Worm (Caenorhabditis elegans) whole organism, L1 larva: ENCODE measurements around the gene F36H5.13.
A peak's percentile ranks its signal among the peaks of the same experiment; 100 is the strongest.

Source experiments
- F16B12.6 ChIP-seq: fragments of 150-350 bp; optimal IDR thresholded peaks from 2 replicates; lab custom pipeline; 2014; ENCODE audit warnings: missing biosample characterization, missing genetic modification characterization
- alr-1 ChIP-seq: fragments of 200-800 bp; sonication (Bioruptor generic); optimal IDR thresholded peaks from 2 replicates; lab custom pipeline; 2018; ENCODE audit warnings: borderline replicate concordance, mild to moderate bottlenecking, missing genetic modification characterization, missing compliant biosample characterization
- aly-2 ChIP-seq: fragments of 150-350 bp; optimal IDR thresholded peaks from 2 replicates; lab custom pipeline; 2014; ENCODE audit warnings: missing biosample characterization, missing genetic modification characterization
- blmp-1 ChIP-seq: fragments of 150-350 bp; optimal IDR thresholded peaks from 2 replicates; lab custom pipeline; 2014; ENCODE audit warnings: missing biosample characterization, missing genetic modification characterization
- ceh-82 ChIP-seq, 3 experiments: fragments of 150-350 bp in 1 of 3; sonication (generic microtip) in 2 of 3; optimal IDR thresholded peaks; 2 replicates each; lab custom pipeline; 2014 to 2017; ENCODE audit warnings: missing biosample characterization in 3 of 3, missing genetic modification characterization in 3 of 3
- ceh-90 ChIP-seq: sonication (generic microtip); optimal IDR thresholded peaks from 2 replicates; lab custom pipeline; 2016; ENCODE audit warnings: missing genetic modification characterization, missing compliant biosample characterization
- dpl-1 ChIP-seq, 3 experiments: fragments of 150-350 bp in 2 of 3; sonication (generic microtip) in 1 of 3; optimal IDR thresholded peaks; 2 replicates each; lab custom pipeline; 2014 to 2017; ENCODE audit warnings: missing biosample characterization in 3 of 3, missing genetic modification characterization in 3 of 3, missing genetic modification reagents in 3 of 3
- efl-1 ChIP-seq, 4 experiments: fragments of 150-350 bp; optimal IDR thresholded peaks in 3 of 4; peaks in 1 of 4; 1 replicate in 1 of 4; 2 replicates in 3 of 4; lab custom pipeline; 2014; ENCODE audit warnings: missing biosample characterization in 2 of 4, missing genetic modification characterization in 2 of 4, missing genetic modification reagents in 2 of 4
- elt-2 ChIP-seq: sonication (generic microtip); optimal IDR thresholded peaks from 2 replicates; lab custom pipeline; 2016; ENCODE audit warnings: missing genetic modification characterization, mild to moderate bottlenecking, inconsistent platforms, missing compliant biosample characterization, missing genetic modification reagents
- elt-3 ChIP-seq, 6 experiments: fragments of 150-350 bp in 1 of 6; sonication (generic microtip); optimal IDR thresholded peaks; 2 replicates each; lab custom pipeline; 2017 to 2018; ENCODE audit warnings: missing biosample characterization in 6 of 6, missing genetic modification characterization in 6 of 6, inconsistent platforms in 1 of 6
- fkh-8 ChIP-seq: sonication (generic microtip); optimal IDR thresholded peaks from 2 replicates; lab custom pipeline; 2016; ENCODE audit warnings: mild to moderate bottlenecking, missing genetic modification characterization, missing compliant biosample characterization
- hpl-2 ChIP-seq: fragments of 150-350 bp; optimal IDR thresholded peaks from 2 replicates; lab custom pipeline; 2014; ENCODE audit warnings: missing biosample characterization, missing genetic modification reagents, missing genetic modification characterization
- isw-1 ChIP-seq: fragments of 200-800 bp; sonication (Bioruptor generic); IDR thresholded peaks from 2 replicates; pipeline ENCODE4 v1.3.6; 2022; ENCODE audit warnings: missing genetic modification characterization, missing compliant biosample characterization
- lin-14 ChIP-seq: fragments of 200-800 bp; sonication (Bioruptor generic); optimal IDR thresholded peaks from 2 replicates; lab custom pipeline; 2018; ENCODE audit warnings: mild to moderate bottlenecking, missing genetic modification characterization, moderate library complexity, missing compliant biosample characterization
- lin-15B ChIP-seq: fragments of 150-350 bp; sonication (generic microtip); optimal IDR thresholded peaks from 3 replicates; lab custom pipeline; 2014; ENCODE audit warnings: missing biosample characterization, missing genetic modification characterization
- lin-35 ChIP-seq, 2 experiments: fragments of 150-350 bp; optimal IDR thresholded peaks; 2 replicates each; lab custom pipeline; 2014; ENCODE audit warnings: missing biosample characterization in 2 of 2, missing genetic modification characterization in 2 of 2, missing genetic modification reagents in 2 of 2
- lir-3 ChIP-seq: sonication (generic microtip); optimal IDR thresholded peaks from 2 replicates; lab custom pipeline; 2016; ENCODE audit warnings: mild to moderate bottlenecking, missing genetic modification characterization, moderate library complexity, missing compliant biosample characterization; ENCODE audit not compliant: poor library complexity
- mdl-1 ChIP-seq, 2 experiments: fragments of 150-350 bp; optimal IDR thresholded peaks; 2 replicates each; lab custom pipeline; 2014 to 2017; ENCODE audit warnings: missing biosample characterization in 2 of 2, missing genetic modification characterization in 2 of 2, inconsistent platforms in 1 of 2
- mep-1 ChIP-seq: fragments of 150-350 bp; optimal IDR thresholded peaks from 2 replicates; lab custom pipeline; 2014; ENCODE audit warnings: missing biosample characterization, missing genetic modification characterization
- nhr-11 ChIP-seq: fragments of 150-350 bp; optimal IDR thresholded peaks from 2 replicates; lab custom pipeline; 2014; ENCODE audit warnings: missing biosample characterization, missing genetic modification characterization
- nhr-12 ChIP-seq: sonication (generic microtip); optimal IDR thresholded peaks from 2 replicates; lab custom pipeline; 2017; ENCODE audit warnings: missing biosample characterization, missing genetic modification characterization
- nhr-19 ChIP-seq: fragments of 200-800 bp; sonication (Bioruptor generic); conservative IDR thresholded peaks from 2 replicates; pipeline ENCODE4 v1.3.6; 2022; ENCODE audit warnings: missing genetic modification characterization, missing compliant biosample characterization
- nhr-20 ChIP-seq: sonication (generic microtip); optimal IDR thresholded peaks from 2 replicates; lab custom pipeline; 2016; ENCODE audit warnings: mild to moderate bottlenecking, missing genetic modification characterization, missing compliant biosample characterization
- nhr-28 ChIP-seq: fragments of 150-350 bp; optimal IDR thresholded peaks from 2 replicates; lab custom pipeline; 2014; ENCODE audit warnings: missing biosample characterization, missing genetic modification characterization
- nhr-71 ChIP-seq: sonication (generic microtip); optimal IDR thresholded peaks from 2 replicates; lab custom pipeline; 2016; ENCODE audit warnings: mild to moderate bottlenecking, missing genetic modification characterization, moderate library complexity, missing compliant biosample characterization
- nhr-76 ChIP-seq: sonication (generic microtip); optimal IDR thresholded peaks from 2 replicates; lab custom pipeline; 2017; ENCODE audit warnings: missing biosample characterization, missing genetic modification characterization
- nhr-84 ChIP-seq: sonication (generic microtip); optimal IDR thresholded peaks from 2 replicates; lab custom pipeline; 2017; ENCODE audit warnings: missing biosample characterization, missing genetic modification characterization
- nhr-85 ChIP-seq: sonication (generic microtip); peaks from one replicate; lab custom pipeline; 2016; ENCODE audit warnings: missing genetic modification characterization, inconsistent platforms, missing compliant biosample characterization
- nhr-90 ChIP-seq: sonication (generic microtip); optimal IDR thresholded peaks from 2 replicates; lab custom pipeline; 2016; ENCODE audit warnings: mild to moderate bottlenecking, missing genetic modification characterization, missing compliant biosample characterization; ENCODE audit not compliant: poor library complexity
- rnt-1 ChIP-seq: sonication (generic microtip); optimal IDR thresholded peaks from 2 replicates; lab custom pipeline; 2016; ENCODE audit warnings: mild to moderate bottlenecking, missing genetic modification characterization, moderate library complexity, missing compliant biosample characterization
- snu-23 ChIP-seq: sonication (generic microtip); optimal IDR thresholded peaks from 2 replicates; lab custom pipeline; 2016; ENCODE audit warnings: missing genetic modification characterization, missing compliant biosample characterization
- tlp-1 ChIP-seq: fragments of 150-350 bp; optimal IDR thresholded peaks from 2 replicates; lab custom pipeline; 2014; ENCODE audit warnings: missing biosample characterization, missing genetic modification characterization
- unc-130 ChIP-seq: fragments of 150-350 bp; optimal IDR thresholded peaks from 2 replicates; lab custom pipeline; 2017; ENCODE audit warnings: missing biosample characterization, missing genetic modification characterization, inconsistent platforms
- unc-86 ChIP-seq: sonication (generic microtip); optimal IDR thresholded peaks from 2 replicates; lab custom pipeline; 2016; ENCODE audit warnings: missing genetic modification characterization, missing compliant biosample characterization
- unc-98 ChIP-seq: fragments of 200-800 bp; sonication (Bioruptor generic); IDR thresholded peaks from 2 replicates; pipeline ENCODE4 v1.3.6; 2022; ENCODE audit warnings: missing genetic modification characterization, missing compliant biosample characterization
- xbp-1 ChIP-seq: sonication (generic microtip); optimal IDR thresholded peaks from 2 replicates; lab custom pipeline; 2016; ENCODE audit warnings: missing genetic modification characterization, missing compliant biosample characterization
- zag-1 ChIP-seq: fragments of 150-350 bp; optimal IDR thresholded peaks from 2 replicates; lab custom pipeline; 2014; ENCODE audit warnings: missing biosample characterization, missing genetic modification characterization

The F36H5.13 gene

ce11 chrII:1741248-1741647 is 9.1 kb downstream of the F36H5.13 start, which contains the start of gene K07G6.1:
TSS of gene K07G6.1 (plus strand) at chrII:1741548.
- no peak for TF ChIP-seq mep-1 (tag; lab: Kevin White, UChicago)
- TF ChIP-seq efl-1 (optimal IDR thresholded peaks at IDR 0.05; lab: Kevin White, UChicago): no peak
- peak in 1 of 2 experiments; percentile 26 for TF ChIP-seq efl-1 (GFP tag; optimal IDR thresholded peaks at IDR 0.05 in 1 of 2; lab: Kevin White, UChicago)

ce11 chrII:1738844-1739243 is 11.5 kb downstream of the F36H5.13 start, which contains the start of the genes irld-9 and irld-33:
TSS of gene irld-9 (minus strand) at chrII:1738944.
TSS of gene irld-33 (plus strand) at chrII:1739052.
- no peak for TF ChIP-seq lir-3 (tag; lab: Kevin White, UChicago)
- TF ChIP-seq nhr-11 (tag; lab: Kevin White, UChicago): no peak
- TF ChIP-seq elt-3 (tag; optimal IDR thresholded peaks at IDR 0.05; lab: Kevin White, UChicago): no peak
- TF ChIP-seq hpl-2 (GFP tag; lab: Kevin White, UChicago): no peak
- no peak for TF ChIP-seq nhr-90 (tag; lab: Kevin White, UChicago)
- TF ChIP-seq unc-130 (tag; lab: Kevin White, UChicago): no peak
- no peak for TF ChIP-seq ceh-90
- no peak for TF ChIP-seq fkh-8 (tag; lab: Kevin White, UChicago)
- no peak for TF ChIP-seq isw-1
- no peak for TF ChIP-seq tlp-1 (tag; lab: Kevin White, UChicago)
- TF ChIP-seq nhr-12 (tag; lab: Kevin White, UChicago): no peak
- no peak for TF ChIP-seq aly-2 (tag; lab: Kevin White, UChicago)
- TF ChIP-seq unc-98 (GFP tag; lab: Robert Waterston, UW): no peak
- no peak for TF ChIP-seq nhr-71 (tag; lab: Kevin White, UChicago)
- TF ChIP-seq nhr-84 (tag; lab: Kevin White, UChicago): no peak

ce11 chrII:1736353-1736752 is 14.0 kb downstream of the F36H5.13 start, which contains the start of gene ceh-83:
TSS of gene ceh-83 (minus strand) at chrII:1736533.
- TF ChIP-seq ceh-82 (tag; optimal IDR thresholded peaks at IDR 0.05; lab: Kevin White, UChicago): no peak
- TF ChIP-seq lin-15B (tag; lab: Kevin White, UChicago): no peak
- peak; percentile 57 to 68 for TF ChIP-seq efl-1 (optimal IDR thresholded peaks at IDR 0.05; lab: Kevin White, UChicago)
- TF ChIP-seq efl-1 (GFP tag; optimal IDR thresholded peaks at IDR 0.05 in 1 of 2; lab: Kevin White, UChicago): peak; percentile 36 to 94
- peak; percentile 19 for TF ChIP-seq nhr-20 (tag; lab: Kevin White, UChicago)
- TF ChIP-seq nhr-19: no peak
- TF ChIP-seq lir-3 (tag; lab: Kevin White, UChicago): no peak
- no peak for TF ChIP-seq mep-1 (tag; lab: Kevin White, UChicago)
- no peak for TF ChIP-seq nhr-90 (tag; lab: Kevin White, UChicago)
- TF ChIP-seq blmp-1 (tag; lab: Kevin White, UChicago): no peak
- no peak for TF ChIP-seq mdl-1 (tag; optimal IDR thresholded peaks at IDR 0.05; lab: Kevin White, UChicago)
- TF ChIP-seq rnt-1 (tag; lab: Kevin White, UChicago): peak; percentile 50
- TF ChIP-seq alr-1 (tag; lab: Kevin White, UChicago): no peak
- no peak for TF ChIP-seq snu-23 (GFP tag; lab: Kevin White, UChicago)
- no peak for TF ChIP-seq unc-86 (tag; lab: Kevin White, UChicago)
- no peak for TF ChIP-seq nhr-28 (tag; lab: Kevin White, UChicago)
- TF ChIP-seq fkh-8 (tag; lab: Kevin White, UChicago): no peak
- peak; percentile 59 for TF ChIP-seq nhr-85 (tag; lab: Kevin White, UChicago)
- TF ChIP-seq xbp-1 (tag; lab: Kevin White, UChicago): no peak
- TF ChIP-seq dpl-1 (GFP tag; optimal IDR thresholded peaks at IDR 0.05; lab: Kevin White, UChicago): peak in 2 of 3 experiments; percentile 16 to 34
- TF ChIP-seq lin-35 (GFP tag; optimal IDR thresholded peaks at IDR 0.05; lab: Kevin White, UChicago): peak; percentile 2 to 64
- TF ChIP-seq F16B12.6: no peak
- TF ChIP-seq zag-1: no peak
- TF ChIP-seq elt-2 (tag; lab: Kevin White, UChicago): no peak
- peak; percentile 80 for TF ChIP-seq lin-14 (GFP tag; lab: Kevin White, UChicago)
- no peak for TF ChIP-seq nhr-76
